Fruit fly (Drosophila melanogaster): ENCODE results near the gene yata.

The yata gene

DNA sequence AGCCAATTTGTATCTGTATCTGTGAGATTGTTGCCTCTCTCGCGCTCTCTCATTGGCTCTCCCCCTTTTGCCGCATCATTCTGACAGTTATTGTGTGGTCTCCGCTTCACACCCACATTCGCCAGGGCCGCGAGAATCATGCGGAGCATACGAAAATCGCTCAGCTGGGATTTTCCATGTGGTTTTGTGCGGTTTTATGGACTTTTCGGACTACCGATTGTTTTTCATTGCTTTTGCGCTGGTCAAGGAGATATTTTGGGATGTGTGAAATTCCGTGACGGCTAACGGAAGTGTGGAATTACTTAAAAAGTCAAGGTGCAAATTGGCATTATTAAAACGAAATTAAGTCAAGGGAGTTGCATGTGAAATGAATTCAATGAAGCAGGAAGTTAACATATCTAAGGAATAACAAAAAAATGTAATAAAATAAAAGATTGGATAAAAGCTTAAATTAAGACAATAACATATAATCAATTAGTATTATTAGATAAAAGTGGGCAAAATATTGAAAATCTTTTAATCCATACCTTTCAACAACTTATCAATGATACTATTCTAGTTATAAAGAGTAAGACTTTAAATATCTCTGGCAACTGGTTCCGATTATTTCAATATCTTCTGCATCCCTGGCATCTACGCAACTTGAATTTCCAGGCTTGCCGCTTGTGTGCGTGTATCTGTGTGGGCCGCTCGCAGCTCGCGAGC is 23.2 kb downstream of the yata start (continued):
- no peak for TF ChIP-seq CG31365 (tag; optimal IDR thresholded peaks at IDR 0.05)
- no peak for TF ChIP-seq CG6175 (GFP tag; IDR thresholded peaks at IDR 0.05)
- TF ChIP-seq vnd (GFP tag; IDR thresholded peaks at IDR 0.05; ENCODE audit: partially characterized antibody): 0 out of 3 replicates have a peak, but pooled peaks have one; percentile 21
- TF ChIP-seq sisA (GFP tag; IDR thresholded peaks at IDR 0.05): no peak; the same call in 1 of the 2 replicates
- TF ChIP-seq Dad (GFP tag; optimal IDR thresholded peaks at IDR 0.05): no peak
- peak; percentile 20 for TF ChIP-seq lilli (GFP tag; optimal IDR thresholded peaks at IDR 0.05)
- no peak for TF ChIP-seq CG6683 (GFP tag; optimal IDR thresholded peaks at IDR 0.05)
- no peak for TF ChIP-seq CG12071 (GFP tag; optimal IDR thresholded peaks at IDR 0.05)
- no peak for TF ChIP-seq CG1603 (tag; optimal IDR thresholded peaks at IDR 0.05)
- peak; percentile 9; the same call in 1 of the 2 replicates for TF ChIP-seq nerfin-2 (GFP tag; IDR thresholded peaks at IDR 0.05; ENCODE audit: partially characterized antibody)
- TF ChIP-seq Blimp-1 (GFP tag; optimal IDR thresholded peaks at IDR 0.05): no peak
- no peak for TF ChIP-seq CHES-1-like (GFP tag; optimal IDR thresholded peaks at IDR 0.05)
- TF ChIP-seq en (GFP tag; optimal IDR thresholded peaks at IDR 0.05): no peak
- no peak for TF ChIP-seq Hand (GFP tag; optimal IDR thresholded peaks at IDR 0.05)
- no peak for TF ChIP-seq CG8281 (tag; optimal IDR thresholded peaks at IDR 0.05)
- TF ChIP-seq fd64A (GFP tag; optimal IDR thresholded peaks at IDR 0.05): no peak
- TF ChIP-seq abd-A (tag; optimal IDR thresholded peaks at IDR 0.05): no peak
- no peak for TF ChIP-seq GATAe (GFP tag; conservative IDR thresholded peaks at IDR 0.05)
- TF ChIP-seq CG3995 (GFP tag; optimal IDR thresholded peaks at IDR 0.05): peak; percentile 2
- TF ChIP-seq CG13624 (GFP tag; optimal IDR thresholded peaks at IDR 0.05): no peak
- peak; percentile 3 for TF ChIP-seq Sry-δ (GFP tag; optimal IDR thresholded peaks at IDR 0.05)
- no peak for TF ChIP-seq CG11696 (GFP tag; IDR thresholded peaks at IDR 0.05)
- TF ChIP-seq tap (tag; optimal IDR thresholded peaks at IDR 0.05): peak; percentile 1
- TF ChIP-seq grau (tag; optimal IDR thresholded peaks at IDR 0.05): no peak
- no peak for TF ChIP-seq CG10321 (GFP tag; IDR thresholded peaks at IDR 0.05)
- 0 out of 2 replicates have a peak, but pooled peaks have one; percentile 20 for TF ChIP-seq danr (GFP tag; IDR thresholded peaks at IDR 0.05)
- TF ChIP-seq CG10979 (tag; optimal IDR thresholded peaks at IDR 0.05): no peak
- no peak for TF ChIP-seq trem (tag; optimal IDR thresholded peaks at IDR 0.05)
- TF ChIP-seq toy (GFP tag; IDR thresholded peaks at IDR 0.05): no peak
- TF ChIP-seq bab2 (GFP tag; optimal IDR thresholded peaks at IDR 0.05): no peak
- no peak for TF ChIP-seq cg (GFP tag; optimal IDR thresholded peaks at IDR 0.05)
- no peak for TF ChIP-seq CG10462 (GFP tag; optimal IDR thresholded peaks at IDR 0.05)
- no peak for TF ChIP-seq CG42726 (GFP tag; IDR thresholded peaks at IDR 0.05; ENCODE audit: partially characterized antibody)
- no peak for TF ChIP-seq ro (GFP tag; IDR thresholded peaks at IDR 0.05)
- no peak for TF ChIP-seq z (GFP tag; IDR thresholded peaks at IDR 0.05)
- TF ChIP-seq dm (GFP tag; optimal IDR thresholded peaks at IDR 0.05): no peak
- TF ChIP-seq CG2120 (GFP tag; optimal IDR thresholded peaks at IDR 0.05): peak; percentile 13
- TF ChIP-seq CG17912 (GFP tag; optimal IDR thresholded peaks at IDR 0.05): no peak
- peak; percentile 61 for TF ChIP-seq CG14710 (tag; optimal IDR thresholded peaks at IDR 0.05)
- no peak for TF ChIP-seq CG13296 (GFP tag; optimal IDR thresholded peaks at IDR 0.05)
- peak; percentile 5 for TF ChIP-seq Max (GFP tag; optimal IDR thresholded peaks at IDR 0.05)
- no peak for TF ChIP-seq crc (GFP tag; optimal IDR thresholded peaks at IDR 0.05)
- TF ChIP-seq Hsf (GFP tag; optimal IDR thresholded peaks at IDR 0.05): peak; percentile 8
- no peak for TF ChIP-seq jigr1 (GFP tag; IDR thresholded peaks at IDR 0.05)
- no peak for TF ChIP-seq CG34376 (GFP tag; optimal IDR thresholded peaks at IDR 0.05)
- TF ChIP-seq Jarid2 (GFP tag; optimal IDR thresholded peaks at IDR 0.05): no peak
- peak; percentile 32; the same call in 1 of the 2 replicates for TF ChIP-seq CG31441 (GFP tag; IDR thresholded peaks at IDR 0.05)
- TF ChIP-seq CG12236 (GFP tag; optimal IDR thresholded peaks at IDR 0.05): no peak
- no peak for TF ChIP-seq shn (GFP tag; optimal IDR thresholded peaks at IDR 0.05)
- TF ChIP-seq CG18599 (GFP tag; optimal IDR thresholded peaks at IDR 0.05): peak; percentile 17

Data from whole organism, embryonic.